Fruit fly (Drosophila melanogaster) whole organism: Measurements from ENCODE around the gene CG15537.

ENCODE experiments used
- CG8478 ChIP-seq: fragments of >200 bp; optimal IDR thresholded peaks from 2 replicates; lab custom pipeline; 2018; ENCODE audit warnings: inconsistent platforms
- Dll ChIP-seq: fragments of >200 bp; optimal IDR thresholded peaks from 2 replicates; lab custom pipeline; 2017
- EcR ChIP-seq, 2 experiments: fragments of >200 bp; optimal IDR thresholded peaks; 2 replicates each; lab custom pipeline; 2017; ENCODE audit warnings: missing biosample characterization in 2 of 2, missing genetic modification characterization in 2 of 2, missing genetic modification reagents in 2 of 2
- pan ChIP-seq: fragments of >200 bp; optimal IDR thresholded peaks from 2 replicates; lab custom pipeline; 2017
- psq ChIP-seq: fragments of >200 bp; optimal IDR thresholded peaks from 2 replicates; lab custom pipeline; 2017
- usp ChIP-seq: fragments of >200 bp; optimal IDR thresholded peaks from 2 replicates; lab custom pipeline; 2017; ENCODE audit warnings: missing biosample characterization, missing genetic modification characterization, mixed read lengths

dm6 chr3R:30423695-30424094 lies 19.7 kb downstream of the CG15537 start, which contains the start of the genes CG15535 and mRpS18C:
- TF ChIP-seq pan (lab: Kevin White, UChicago) (no peak), psq (no peak), Dll (lab: Kevin White, UChicago) (no peak), usp (GFP tag; lab: Kevin White, UChicago) (no peak), CG8478 (no peak), EcR (GFP tag; optimal IDR thresholded peaks at IDR 0.05; lab: Kevin White, UChicago) (no peak)
